Worm (Caenorhabditis elegans) whole organism, late embryonic: ENCODE results near the gene acdh-11.

Source experiments
- C08G9.2 ChIP-seq: sonication (generic microtip); optimal IDR thresholded peaks from 2 replicates; lab custom pipeline; 2016; ENCODE audit warnings: mild to moderate bottlenecking, missing genetic modification characterization, moderate library complexity, missing compliant biosample characterization
- C38D4.7 ChIP-seq: fragments of 200-800 bp; sonication (Bioruptor generic); optimal IDR thresholded peaks from 2 replicates; lab custom pipeline; 2018; ENCODE audit warnings: mild to moderate bottlenecking, missing genetic modification characterization, moderate library complexity, missing compliant biosample characterization
- K02D7.2 ChIP-seq: sonication (generic microtip); optimal IDR thresholded peaks from 2 replicates; lab custom pipeline; 2017; ENCODE audit warnings: mild to moderate bottlenecking, missing genetic modification characterization, missing compliant biosample characterization
- ceh-18 ChIP-seq: sonication (generic microtip); optimal IDR thresholded peaks from 2 replicates; lab custom pipeline; 2016; ENCODE audit warnings: missing genetic modification characterization, missing compliant biosample characterization
- ceh-22 ChIP-seq: sonication (generic microtip); optimal IDR thresholded peaks from 2 replicates; lab custom pipeline; 2017; ENCODE audit warnings: missing biosample characterization, missing genetic modification characterization
- ceh-31 ChIP-seq: sonication (generic microtip); optimal IDR thresholded peaks from 2 replicates; lab custom pipeline; 2016; ENCODE audit warnings: missing genetic modification characterization, missing compliant biosample characterization
- ceh-34 ChIP-seq: sonication (generic microtip); optimal IDR thresholded peaks from 2 replicates; lab custom pipeline; 2016; ENCODE audit warnings: mild to moderate bottlenecking, missing genetic modification characterization, missing compliant biosample characterization
- ceh-48 ChIP-seq: sonication (generic microtip); optimal IDR thresholded peaks from 2 replicates; lab custom pipeline; 2016; ENCODE audit warnings: missing genetic modification characterization, inconsistent platforms, missing compliant biosample characterization
- ceh-6 ChIP-seq: fragments of 200-800 bp; sonication (Bioruptor generic); optimal IDR thresholded peaks from 2 replicates; lab custom pipeline; 2018; ENCODE audit warnings: mild to moderate bottlenecking, missing genetic modification characterization, missing compliant biosample characterization
- che-1 ChIP-seq: sonication (generic microtip); optimal IDR thresholded peaks from 2 replicates; lab custom pipeline; 2016; ENCODE audit warnings: mild to moderate bottlenecking, missing genetic modification characterization, missing compliant biosample characterization
- dmd-4 ChIP-seq: sonication (generic microtip); optimal IDR thresholded peaks from 2 replicates; lab custom pipeline; 2016; ENCODE audit warnings: borderline replicate concordance, missing genetic modification characterization, missing compliant biosample characterization
- dve-1 ChIP-seq: sonication (generic microtip); optimal IDR thresholded peaks from 2 replicates; lab custom pipeline; 2017; ENCODE audit warnings: antibody characterized with exemption, mild to moderate bottlenecking, missing genetic modification characterization, missing compliant biosample characterization
- fax-1 ChIP-seq: sonication (generic microtip); optimal IDR thresholded peaks from 2 replicates; lab custom pipeline; 2016; ENCODE audit warnings: missing genotype, missing genetic modification characterization, missing compliant biosample characterization
- fkh-10 ChIP-seq: fragments of 150-350 bp; optimal IDR thresholded peaks from 2 replicates; lab custom pipeline; 2014; ENCODE audit warnings: missing biosample characterization, missing genetic modification reagents, missing genetic modification characterization
- fkh-6 ChIP-seq: sonication (generic microtip); optimal IDR thresholded peaks from 2 replicates; lab custom pipeline; 2016; ENCODE audit warnings: missing genetic modification characterization, missing compliant biosample characterization
- gmeb-2 ChIP-seq: sonication (generic microtip); optimal IDR thresholded peaks from 2 replicates; lab custom pipeline; 2016; ENCODE audit warnings: missing genetic modification characterization, inconsistent platforms, missing compliant biosample characterization
- hlh-13 ChIP-seq: fragments of 200-800 bp; sonication (Bioruptor generic); optimal IDR thresholded peaks from 2 replicates; lab custom pipeline; 2018; ENCODE audit warnings: mild to moderate bottlenecking, missing genetic modification characterization, missing compliant biosample characterization
- hlh-30 ChIP-seq: sonication (generic microtip); optimal IDR thresholded peaks from 2 replicates; lab custom pipeline; 2017; ENCODE audit warnings: antibody characterized with exemption, missing genetic modification characterization, missing compliant biosample characterization; ENCODE audit not compliant: insufficient read depth
- hlh-6 ChIP-seq: sonication (generic microtip); optimal IDR thresholded peaks from 2 replicates; lab custom pipeline; 2016; ENCODE audit warnings: missing genotype, missing genetic modification characterization, missing compliant biosample characterization
- hlh-8 ChIP-seq: sonication (generic microtip); optimal IDR thresholded peaks from 2 replicates; lab custom pipeline; 2016; ENCODE audit warnings: missing genotype, missing genetic modification characterization, missing compliant biosample characterization
- lim-6 ChIP-seq: sonication (generic microtip); optimal IDR thresholded peaks from 2 replicates; lab custom pipeline; 2016; ENCODE audit warnings: missing genetic modification characterization, missing compliant biosample characterization
- lin-11 ChIP-seq: fragments of 200-800 bp; sonication (Bioruptor generic); optimal IDR thresholded peaks from 2 replicates; lab custom pipeline; 2018; ENCODE audit warnings: mild to moderate bottlenecking, missing genetic modification characterization, missing compliant biosample characterization
- madf-2 ChIP-seq: sonication (generic microtip); optimal IDR thresholded peaks from 2 replicates; lab custom pipeline; 2017; ENCODE audit warnings: missing genetic modification characterization, missing compliant biosample characterization
- mec-3 ChIP-seq: sonication (generic microtip); optimal IDR thresholded peaks from 2 replicates; lab custom pipeline; 2016; ENCODE audit warnings: borderline replicate concordance, missing genetic modification characterization, missing compliant biosample characterization
- nfya-1 ChIP-seq: sonication (generic microtip); optimal IDR thresholded peaks from 2 replicates; lab custom pipeline; 2017; ENCODE audit warnings: missing genetic modification characterization, mild to moderate bottlenecking, missing compliant biosample characterization, antibody characterized with exemption, moderate library complexity
- nhr-11 ChIP-seq: fragments of 150-350 bp; optimal IDR thresholded peaks from 2 replicates; lab custom pipeline; 2014; ENCODE audit warnings: missing biosample characterization, missing genetic modification characterization
- npax-4 ChIP-seq: sonication (generic microtip); optimal IDR thresholded peaks from 2 replicates; lab custom pipeline; 2016; ENCODE audit warnings: missing genetic modification characterization, missing compliant biosample characterization
- pat-9 ChIP-seq: fragments of 200-800 bp; sonication (Bioruptor generic); optimal IDR thresholded peaks from 2 replicates; lab custom pipeline; 2018; ENCODE audit warnings: mild to moderate bottlenecking, missing genetic modification characterization, moderate library complexity, missing compliant biosample characterization
- pax-1 ChIP-seq: fragments of 150-350 bp; optimal IDR thresholded peaks from 2 replicates; lab custom pipeline; 2014; ENCODE audit warnings: missing biosample characterization, missing genetic modification characterization
- pha-4 ChIP-seq: fragments of 150-350 bp; optimal IDR thresholded peaks from 2 replicates; lab custom pipeline; 2018; ENCODE audit warnings: missing biosample characterization, missing genetic modification reagents, missing genetic modification characterization
- pqm-1 ChIP-seq: sonication (generic microtip); optimal IDR thresholded peaks from 2 replicates; lab custom pipeline; 2016; ENCODE audit warnings: missing genetic modification characterization, missing compliant biosample characterization
- pros-1 ChIP-seq: fragments of 150-350 bp; optimal IDR thresholded peaks from 2 replicates; lab custom pipeline; 2014; ENCODE audit warnings: missing biosample characterization, missing genetic modification reagents, missing genetic modification characterization
- ref-2 ChIP-seq: sonication (generic microtip); optimal IDR thresholded peaks from 2 replicates; lab custom pipeline; 2016; ENCODE audit warnings: missing genetic modification characterization, missing compliant biosample characterization
- rnt-1 ChIP-seq: sonication (generic microtip); optimal IDR thresholded peaks from 2 replicates; lab custom pipeline; 2016; ENCODE audit warnings: missing genetic modification characterization, missing compliant biosample characterization
- sox-2 ChIP-seq: fragments of 200-800 bp; sonication (Bioruptor generic); IDR thresholded peaks from 2 replicates; pipeline ENCODE4 v1.3.6; 2022; ENCODE audit warnings: missing genetic modification reagents, missing genetic modification characterization, missing compliant biosample characterization
- sox-4 ChIP-seq: sonication (generic microtip); optimal IDR thresholded peaks from 2 replicates; lab custom pipeline; 2017; ENCODE audit warnings: mild to moderate bottlenecking, missing genetic modification characterization, inconsistent platforms, missing compliant biosample characterization
- tbx-2 ChIP-seq: sonication (generic microtip); optimal IDR thresholded peaks from 2 replicates; lab custom pipeline; 2016; ENCODE audit warnings: missing genetic modification characterization, missing compliant biosample characterization
- ttx-3 ChIP-seq: sonication (generic microtip); optimal IDR thresholded peaks from 2 replicates; lab custom pipeline; 2016; ENCODE audit warnings: missing genetic modification reagents, missing genetic modification characterization, missing compliant biosample characterization
- unc-3 ChIP-seq, 2 experiments: fragments of 200-800 bp in 1 of 2; sonication (Bioruptor generic) in 1 of 2; sonication (generic microtip) in 1 of 2; conservative IDR thresholded peaks in 1 of 2; optimal IDR thresholded peaks in 1 of 2; 2 replicates each; pipeline versions ENCODE4 v1.3.6 to Lab custom; 2016 to 2022; ENCODE audit warnings: missing compliant biosample characterization in 2 of 2, missing genetic modification characterization in 2 of 2, missing genetic modification reagents in 1 of 2
- unc-42 ChIP-seq: sonication (generic microtip); optimal IDR thresholded peaks from 2 replicates; lab custom pipeline; 2016; ENCODE audit warnings: missing genotype, missing genetic modification characterization, missing compliant biosample characterization
- ztf-16 ChIP-seq: sonication (generic microtip); optimal IDR thresholded peaks from 2 replicates; lab custom pipeline; 2017; ENCODE audit warnings: missing genetic modification characterization, missing compliant biosample characterization

The acdh-11 gene

DNA sequence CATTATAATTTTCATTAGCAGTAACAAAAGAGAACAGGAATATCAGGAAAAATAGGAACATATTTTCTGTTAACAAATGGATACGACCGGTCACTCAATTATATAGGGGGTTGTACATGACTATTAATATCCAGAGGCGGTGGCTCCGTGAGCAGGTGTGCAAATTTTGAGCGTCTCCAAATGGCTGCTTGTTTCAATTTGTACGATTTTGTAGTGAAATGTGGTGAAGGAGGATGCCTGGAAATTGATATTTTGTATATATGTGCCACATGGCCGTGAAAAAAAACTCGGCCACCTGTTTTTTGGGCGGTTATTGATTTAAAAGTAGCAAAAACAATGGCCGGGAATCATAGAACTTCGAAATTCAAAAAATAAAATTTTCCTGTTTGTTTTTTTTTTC is 26.7 kb downstream of the acdh-11 start, which contains the start of gene Y45F3A.8:
Gene Y45F3A.8 (minus strand): TSS at position 101 of the 400 bp plus-strand sequence.
- no peak for TF ChIP-seq nhr-11 (tag; lab: Kevin White, UChicago)
- TF ChIP-seq ref-2 = no peak
- TF ChIP-seq ceh-18 (tag; lab: Kevin White, UChicago) = no peak
- TF ChIP-seq lim-6 = no peak
- no peak for TF ChIP-seq mec-3 (tag; lab: Kevin White, UChicago)
- no peak for TF ChIP-seq fkh-10 (GFP tag; lab: Kevin White, UChicago)
- TF ChIP-seq dmd-4 (tag; lab: Kevin White, UChicago) = no peak
- TF ChIP-seq che-1 (tag; lab: Kevin White, UChicago) = no peak
- no peak for TF ChIP-seq tbx-2 (tag; lab: Kevin White, UChicago)
- no peak for TF ChIP-seq pax-1 (tag; lab: Kevin White, UChicago)
- TF ChIP-seq unc-3 (GFP tag; conservative IDR thresholded peaks at IDR 0.05; lab: Robert Waterston, UW) = no peak
- no peak for TF ChIP-seq unc-3 (tag; optimal IDR thresholded peaks at IDR 0.05; lab: Kevin White, UChicago)
- TF ChIP-seq C08G9.2 (tag; lab: Kevin White, UChicago) = no peak
- TF ChIP-seq ttx-3 (tag; lab: Kevin White, UChicago) = no peak
- TF ChIP-seq gmeb-2 = no peak
- TF ChIP-seq hlh-6 = no peak
- no peak for TF ChIP-seq hlh-13 (GFP tag; lab: Kevin White, UChicago)
- TF ChIP-seq sox-4 = no peak
- no peak for TF ChIP-seq hlh-30 (tag; lab: Kevin White, UChicago)

DNA sequence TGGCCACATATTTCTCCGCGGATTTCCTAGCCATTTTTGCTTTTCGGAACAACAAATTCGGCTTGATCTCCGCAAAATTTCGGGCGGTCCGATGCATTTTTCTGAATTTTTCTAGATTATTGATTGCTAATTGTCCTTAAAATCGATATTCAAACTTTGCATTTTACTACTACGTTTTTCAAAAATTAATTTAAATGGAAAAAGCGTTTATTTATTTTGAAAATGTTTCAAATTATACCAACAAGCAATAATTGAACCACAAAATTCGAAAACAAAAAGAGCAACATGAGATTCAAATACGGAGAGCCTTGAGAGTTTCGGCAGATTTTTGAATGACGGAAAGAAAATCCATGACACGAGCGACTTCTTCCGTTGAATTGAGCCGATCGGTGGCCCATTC is 29.0 kb downstream of the acdh-11 start, which contains the start of gene Y45F3A.9:
Gene Y45F3A.9 (minus strand): TSS at position 101 of the 400 bp plus-strand sequence.
- TF ChIP-seq nfya-1 (tag; lab: Kevin White, UChicago) = no peak
- TF ChIP-seq ceh-22 (tag; lab: Kevin White, UChicago) = no peak
- TF ChIP-seq pat-9 (tag; lab: Kevin White, UChicago) = no peak
- no peak for TF ChIP-seq pqm-1 (tag; lab: Kevin White, UChicago)
- TF ChIP-seq K02D7.2 (tag; lab: Kevin White, UChicago) = no peak
- no peak for TF ChIP-seq fkh-10 (GFP tag; lab: Kevin White, UChicago)
- no peak for TF ChIP-seq madf-2 (tag; lab: Kevin White, UChicago)
- TF ChIP-seq ztf-16 = no peak
- no peak for TF ChIP-seq ceh-34 (tag; lab: Kevin White, UChicago)
- no peak for TF ChIP-seq C38D4.7 (GFP tag; lab: Kevin White, UChicago)
- no peak for TF ChIP-seq lin-11 (tag; lab: Kevin White, UChicago)
- no peak for TF ChIP-seq pros-1
- no peak for TF ChIP-seq dve-1 (tag; lab: Kevin White, UChicago)
- TF ChIP-seq unc-42 = no peak
- no peak for TF ChIP-seq pha-4 (tag; lab: Kevin White, UChicago)
- no peak for TF ChIP-seq hlh-8
- TF ChIP-seq sox-2 = no peak
- no peak for TF ChIP-seq ceh-48 (tag; lab: Kevin White, UChicago)
- no peak for TF ChIP-seq sox-4

DNA sequence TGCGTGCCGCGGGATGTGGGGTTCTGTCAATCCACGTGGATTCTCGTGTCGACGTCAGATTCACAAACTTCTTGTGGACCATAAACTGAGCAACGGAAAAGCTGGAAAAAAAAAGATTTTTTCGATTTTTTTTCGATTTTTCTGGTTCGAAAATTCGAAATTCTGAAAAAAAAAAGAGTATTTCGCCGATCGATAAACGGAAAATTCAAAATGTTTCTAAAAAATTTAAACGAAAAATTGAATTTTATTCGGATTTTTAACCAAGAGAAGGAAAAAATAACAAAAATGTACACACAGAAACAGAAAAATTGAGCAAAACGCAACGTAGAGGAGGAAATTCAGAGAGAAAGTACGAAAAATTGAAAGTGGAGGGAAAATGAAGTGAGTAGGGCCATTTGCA is 30.3 kb downstream of the acdh-11 start, which contains the start of gene Y39A1A.3:
Gene Y39A1A.3 (minus strand): TSS at position 101 of the 400 bp plus-strand sequence.
- TF ChIP-seq fax-1 (no peak), pros-1 (no peak), ceh-31 (tag; lab: Kevin White, UChicago) (no peak), pqm-1 (tag; lab: Kevin White, UChicago) (no peak), fkh-6 (no peak), npax-4 (tag; lab: Kevin White, UChicago) (no peak), rnt-1 (tag; lab: Kevin White, UChicago) (no peak), pha-4 (tag; lab: Kevin White, UChicago) (no peak), ceh-6 (GFP tag; lab: Kevin White, UChicago) (no peak), pax-1 (tag; lab: Kevin White, UChicago) (no peak), C38D4.7 (GFP tag; lab: Kevin White, UChicago) (no peak), che-1 (tag; lab: Kevin White, UChicago) (no peak), ceh-18 (tag; lab: Kevin White, UChicago) (no peak)
- TF ChIP-seq, all 69 proteins: peak for 0
